Worm (Caenorhabditis elegans): ENCODE results near the gene C01C4.2.

ce11 chrX:3752443-3752842 is 37.5 kb downstream of the C01C4.2 start:
- no peak for TF ChIP-seq ceh-83 (GFP tag; optimal IDR thresholded peaks at IDR 0.05)
- TF ChIP-seq unc-62 (GFP tag; optimal IDR thresholded peaks at IDR 0.05), result no peak
- TF ChIP-seq lsy-2 (tag; optimal IDR thresholded peaks at IDR 0.05), result no peak
- TF ChIP-seq mls-2 (tag; optimal IDR thresholded peaks at IDR 0.05), result no peak
- no peak for TF ChIP-seq mab-5 (tag; optimal IDR thresholded peaks at IDR 0.05)
- no peak for TF ChIP-seq ceh-43 (GFP tag; optimal IDR thresholded peaks at IDR 0.05)
